Worm (Caenorhabditis elegans): ENCODE results near the gene pals-26.

ce11 chrIII:4357438-4357837, 17.5 kb upstream of the pals-26 start:
- TF ChIP-seq nhr-28 (tag; optimal IDR thresholded peaks at IDR 0.05) (no peak), unc-39 (tag; optimal IDR thresholded peaks at IDR 0.05) (no peak), unc-120 (tag; optimal IDR thresholded peaks at IDR 0.05; ENCODE audit: poor library complexity, severe bottlenecking) (no peak), lsy-2 (tag; optimal IDR thresholded peaks at IDR 0.05) (no peak), zip-8 (tag; optimal IDR thresholded peaks at IDR 0.05) (no peak), elt-1 (tag; optimal IDR thresholded peaks at IDR 0.05; ENCODE audit: borderline replicate concordance, insufficient read depth) (no peak), nhr-237 (tag; optimal IDR thresholded peaks at IDR 0.05) (no peak), unc-62 (GFP tag; optimal IDR thresholded peaks at IDR 0.05) (peak; percentile 33)

All from whole organism, mixed stage, embryonic.